Worm (Caenorhabditis elegans) whole organism, L2 larva: ENCODE measurements around the gene str-45.
"Not testable (repeated sequence)": the region's sequence is repeated elsewhere in the genome, so short reads cannot be mapped to it uniquely, and the experiment has no call there.

Experiments
- R02D3.7 ChIP-seq: fragments of 150-350 bp; optimal IDR thresholded peaks from 2 replicates; lab custom pipeline; 2014; ENCODE audit warnings: missing biosample characterization, missing genetic modification characterization
- Y55F3AM.14 ChIP-seq: fragments of 200-800 bp; sonication (Bioruptor generic); optimal IDR thresholded peaks from 2 replicates; lab custom pipeline; 2018; ENCODE audit warnings: mild to moderate bottlenecking, missing genetic modification characterization, missing compliant biosample characterization
- ZK546.5 ChIP-seq: sonication (generic microtip); optimal IDR thresholded peaks from 2 replicates; lab custom pipeline; 2017; ENCODE audit warnings: missing biosample characterization, missing genetic modification characterization
- alr-1 ChIP-seq: fragments of 150-350 bp; optimal IDR thresholded peaks from 2 replicates; lab custom pipeline; 2014; ENCODE audit warnings: missing biosample characterization, missing genetic modification characterization
- aly-2 ChIP-seq: fragments of 150-350 bp; optimal IDR thresholded peaks from 2 replicates; lab custom pipeline; 2014; ENCODE audit warnings: missing biosample characterization, missing genetic modification characterization
- ceh-82 ChIP-seq: fragments of 150-350 bp; optimal IDR thresholded peaks from 2 replicates; lab custom pipeline; 2014; ENCODE audit warnings: missing biosample characterization, missing genetic modification characterization
- crh-2 ChIP-seq: sonication (generic microtip); optimal IDR thresholded peaks from 2 replicates; lab custom pipeline; 2017; ENCODE audit warnings: missing biosample characterization, missing genetic modification characterization
- egl-27 ChIP-seq: sonication (generic microtip); optimal IDR thresholded peaks from 3 replicates; lab custom pipeline; 2017; ENCODE audit warnings: missing biosample characterization, missing genetic modification reagents, missing genetic modification characterization
- elt-1 ChIP-seq: fragments of 150-350 bp; optimal IDR thresholded peaks from 2 replicates; lab custom pipeline; 2014; ENCODE audit warnings: missing biosample characterization, missing genetic modification characterization
- fos-1 ChIP-seq: fragments of 150-350 bp; optimal IDR thresholded peaks from 2 replicates; lab custom pipeline; 2014; ENCODE audit warnings: missing biosample characterization, missing genetic modification characterization
- gmeb-1 ChIP-seq: fragments of 150-350 bp; optimal IDR thresholded peaks from 2 replicates; lab custom pipeline; 2014; ENCODE audit warnings: missing biosample characterization, missing genetic modification characterization
- lin-13 ChIP-seq: fragments of 150-350 bp; optimal IDR thresholded peaks from 2 replicates; lab custom pipeline; 2014; ENCODE audit warnings: missing biosample characterization, missing genetic modification reagents, missing genetic modification characterization
- lin-39 ChIP-seq: fragments of 150-350 bp; optimal IDR thresholded peaks from 2 replicates; lab custom pipeline; 2014; ENCODE audit warnings: missing biosample characterization, missing genetic modification reagents, missing genetic modification characterization
- lsy-2 ChIP-seq, 2 experiments: fragments of 150-350 bp in 1 of 2; sonication (generic microtip) in 1 of 2; optimal IDR thresholded peaks; 2 replicates each; lab custom pipeline; 2014 to 2017; ENCODE audit warnings: missing biosample characterization in 2 of 2, missing genetic modification characterization in 2 of 2
- mab-5 ChIP-seq: fragments of 150-350 bp; optimal IDR thresholded peaks from 2 replicates; lab custom pipeline; 2014; ENCODE audit warnings: missing biosample characterization, missing genetic modification characterization
- mdl-1 ChIP-seq, 2 experiments: fragments of 150-350 bp in 1 of 2; sonication (generic microtip) in 1 of 2; optimal IDR thresholded peaks; 2 replicates each; lab custom pipeline; 2017; ENCODE audit warnings: missing biosample characterization in 2 of 2, missing genetic modification characterization in 2 of 2
- nhr-11 ChIP-seq: fragments of 150-350 bp; optimal IDR thresholded peaks from 2 replicates; lab custom pipeline; 2014; ENCODE audit warnings: missing biosample characterization, missing genetic modification characterization
- nhr-12 ChIP-seq: fragments of 150-350 bp; optimal IDR thresholded peaks from 2 replicates; lab custom pipeline; 2014; ENCODE audit warnings: missing biosample characterization, missing genetic modification characterization
- nhr-129 ChIP-seq: fragments of 150-350 bp; optimal IDR thresholded peaks from 2 replicates; lab custom pipeline; 2014; ENCODE audit warnings: missing biosample characterization, missing genetic modification characterization
- nhr-23 ChIP-seq: fragments of 150-350 bp; optimal IDR thresholded peaks from 2 replicates; lab custom pipeline; 2014; ENCODE audit warnings: missing biosample characterization, missing genetic modification reagents, missing genetic modification characterization
- nhr-237 ChIP-seq: fragments of 150-350 bp; optimal IDR thresholded peaks from 2 replicates; lab custom pipeline; 2014; ENCODE audit warnings: missing biosample characterization, missing genetic modification characterization
- nhr-25 ChIP-seq: fragments of 150-350 bp; sonication (generic microtip); optimal IDR thresholded peaks from 3 replicates; lab custom pipeline; 2014; ENCODE audit warnings: missing biosample characterization, missing genetic modification characterization
- nhr-77 ChIP-seq: fragments of 150-350 bp; optimal IDR thresholded peaks from 2 replicates; lab custom pipeline; 2014; ENCODE audit warnings: missing biosample characterization, missing genetic modification characterization
- peb-1 ChIP-seq: fragments of 150-350 bp; optimal IDR thresholded peaks from 2 replicates; lab custom pipeline; 2014; ENCODE audit warnings: missing biosample characterization, missing genetic modification characterization
- sem-4 ChIP-seq: fragments of 150-350 bp; optimal IDR thresholded peaks from 2 replicates; lab custom pipeline; 2014; ENCODE audit warnings: missing biosample characterization, missing genetic modification reagents, missing genetic modification characterization
- skn-1 ChIP-seq: sonication (generic microtip); optimal IDR thresholded peaks from 2 replicates; lab custom pipeline; 2017; ENCODE audit warnings: missing biosample characterization, missing genetic modification characterization
- sma-3 ChIP-seq: sonication (generic microtip); optimal IDR thresholded peaks from 2 replicates; lab custom pipeline; 2016; ENCODE audit warnings: missing genetic modification reagents, missing genetic modification characterization, missing compliant biosample characterization
- sma-9 ChIP-seq, 2 experiments: fragments of 150-350 bp in 1 of 2; sonication (generic microtip) in 1 of 2; optimal IDR thresholded peaks; 2 replicates each; lab custom pipeline; 2014 to 2016; ENCODE audit warnings: missing genetic modification characterization in 2 of 2, mild to moderate bottlenecking in 1 of 2, missing biosample characterization in 1 of 2, missing compliant biosample characterization in 1 of 2, missing genetic modification reagents in 1 of 2, moderate library complexity in 1 of 2
- unc-39 ChIP-seq: fragments of 150-350 bp; optimal IDR thresholded peaks from 2 replicates; lab custom pipeline; 2014; ENCODE audit warnings: missing biosample characterization, missing genetic modification characterization
- unc-62 ChIP-seq: fragments of 150-350 bp; optimal IDR thresholded peaks from 2 replicates; lab custom pipeline; 2014; ENCODE audit warnings: missing biosample characterization, missing genetic modification reagents, missing genetic modification characterization
- zag-1 ChIP-seq: fragments of 150-350 bp; optimal IDR thresholded peaks from 2 replicates; lab custom pipeline; 2014; ENCODE audit warnings: missing biosample characterization, missing genetic modification characterization
- ztf-1 ChIP-seq: fragments of 200-800 bp; sonication (Bioruptor generic); conservative IDR thresholded peaks from 2 replicates; pipeline ENCODE4 v1.3.6; 2022; ENCODE audit warnings: missing genetic modification characterization, missing compliant biosample characterization
- ztf-11 ChIP-seq: sonication (generic microtip); optimal IDR thresholded peaks from 2 replicates; lab custom pipeline; 2017; ENCODE audit warnings: missing biosample characterization, missing genetic modification characterization

Gene str-45

ce11 chrV:15158691-15159090, at the start of gene str-45:
TSS of gene str-45 (plus strand) at chrV:15158991.
- no peak for TF ChIP-seq fos-1 (tag; lab: Kevin White, UChicago)
- TF ChIP-seq alr-1 (tag; lab: Kevin White, UChicago), result no peak
- no peak for TF ChIP-seq lsy-2 (tag; optimal IDR thresholded peaks at IDR 0.05; lab: Kevin White, UChicago)
- TF ChIP-seq nhr-25 (tag; lab: Kevin White, UChicago), result no peak
- no peak for TF ChIP-seq lin-13 (GFP tag; lab: Kevin White, UChicago)
- TF ChIP-seq sma-9 (GFP tag; optimal IDR thresholded peaks at IDR 0.05; lab: Kevin White, UChicago), result no peak
- TF ChIP-seq sma-9 (tag; optimal IDR thresholded peaks at IDR 0.05; lab: Kevin White, UChicago), result no peak
- no peak for TF ChIP-seq ztf-11 (tag; lab: Kevin White, UChicago)
- no peak for TF ChIP-seq sem-4 (tag; lab: Kevin White, UChicago)
- no peak for TF ChIP-seq nhr-129 (tag; lab: Kevin White, UChicago)
- no peak for TF ChIP-seq nhr-77 (tag; lab: Kevin White, UChicago)
- no peak for TF ChIP-seq elt-1
- no peak for TF ChIP-seq crh-2 (tag; lab: Kevin White, UChicago)
- TF ChIP-seq nhr-237 (tag; lab: Kevin White, UChicago), result no peak

- TF ChIP-seq nhr-12 (no peak), nhr-77 (tag; lab: Kevin White, UChicago) (no peak), ceh-82 (no peak), ZK546.5 (tag; lab: Kevin White, UChicago) (no peak)
Measured at ce11 chrV:15109260-15109659, 49.5 kb upstream of the str-45 start, which contains the start of gene Y75B12A.2. TSS of gene Y75B12A.2 (plus strand) at chrV:15109560.

- TF ChIP-seq gmeb-1, result no peak
- TF ChIP-seq crh-2 (tag; lab: Kevin White, UChicago), result no peak
- TF ChIP-seq nhr-23, result no peak
- no peak for TF ChIP-seq nhr-129 (tag; lab: Kevin White, UChicago)
- no peak for TF ChIP-seq ceh-82
- TF ChIP-seq nhr-12, result no peak
- no peak for TF ChIP-seq unc-62 (GFP tag; lab: Kevin White, UChicago)
- TF ChIP-seq, all 48 proteins: peak for 0
Measured at ce11 chrV:15111660-15112059, 47.1 kb upstream of the str-45 start, which contains the start of gene T01G5.7. TSS of gene T01G5.7 (plus strand) at chrV:15111960.

DNA sequence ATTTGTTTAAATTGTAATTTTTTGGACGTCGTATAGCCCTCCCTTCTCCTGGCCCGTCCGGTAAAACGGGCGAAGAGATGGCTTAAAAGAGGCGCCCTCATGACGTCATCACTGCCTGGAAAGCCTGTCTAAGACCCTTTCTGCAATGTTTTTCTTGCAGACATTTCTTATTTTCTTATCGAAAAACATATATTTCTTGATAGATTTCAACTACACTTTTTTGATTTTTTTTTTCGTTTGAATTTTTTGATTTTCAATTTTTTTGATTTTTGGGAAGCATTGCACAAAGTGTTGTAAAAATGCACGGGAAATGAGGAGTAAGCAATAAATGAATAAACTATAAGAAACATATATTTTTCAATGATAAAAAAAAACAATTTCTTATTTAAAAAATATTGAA, 44.8 kb upstream of the str-45 start, which contains the start of gene T01G5.6:
Gene T01G5.6 (minus strand): TSS at position 101 of the 400 bp plus-strand sequence.
- no peak for TF ChIP-seq ztf-1
- no peak for TF ChIP-seq skn-1
- no peak for TF ChIP-seq egl-27
- TF ChIP-seq mdl-1 (tag; optimal IDR thresholded peaks at IDR 0.05; lab: Kevin White, UChicago), result no peak
- no peak for TF ChIP-seq nhr-11
- no peak for TF ChIP-seq lin-39 (tag; lab: Kevin White, UChicago)
- TF ChIP-seq aly-2, result no peak
- TF ChIP-seq mab-5, result no peak
- TF ChIP-seq Y55F3AM.14 (GFP tag; lab: Kevin White, UChicago), result no peak
- TF ChIP-seq sma-3, result no peak
- TF ChIP-seq peb-1 (tag; lab: Kevin White, UChicago), result no peak
- no peak for TF ChIP-seq R02D3.7 (tag; lab: Kevin White, UChicago)
- no peak for TF ChIP-seq nhr-23
- TF ChIP-seq zag-1 (tag; lab: Kevin White, UChicago), result no peak
- no peak for TF ChIP-seq fos-1 (tag; lab: Kevin White, UChicago)

- not testable (repeated sequence) for TF ChIP-seq peb-1 (tag; lab: Kevin White, UChicago); lsy-2 (tag; optimal IDR thresholded peaks at IDR 0.05; lab: Kevin White, UChicago); nhr-237 (tag; lab: Kevin White, UChicago)
Measured at ce11 chrV:15115968-15116367, 42.8 kb upstream of the str-45 start, which contains the start of gene T01G5.8. TSS of gene T01G5.8 (plus strand) at chrV:15116268.

- no peak for TF ChIP-seq egl-27
- TF ChIP-seq nhr-23, result no peak
- no peak for TF ChIP-seq unc-39 (tag; lab: Kevin White, UChicago)
- TF ChIP-seq lin-39 (tag; lab: Kevin White, UChicago), result no peak
- TF ChIP-seq peb-1 (tag; lab: Kevin White, UChicago), result no peak
- no peak for TF ChIP-seq nhr-11
- TF ChIP-seq, all 48 proteins: peak for 0
Measured at ce11 chrV:15119517-15119916, 39.3 kb upstream of the str-45 start, which contains the start of gene flor-1. TSS of gene flor-1 (minus strand) at chrV:15119617.
